Fruit fly (Drosophila melanogaster) whole organism, embryonic: ENCODE measurements around the gene unc-4.

Experiments
- Adf1 ChIP-seq: fragments of 200-800 bp; sonication (Bioruptor generic); IDR thresholded peaks from 2 replicates; pipeline ENCODE4 v1.3.6; 2022; ENCODE audit warnings: missing biosample characterization, missing genetic modification characterization
- Atf-2 ChIP-seq: fragments of 200-800 bp; sonication (Bioruptor generic); optimal IDR thresholded peaks from 2 replicates; lab custom pipeline; 2016; ENCODE audit warnings: missing biosample characterization, missing genetic modification characterization
- Bdp1 ChIP-seq: fragments of 200-800 bp; sonication (Bioruptor generic); optimal IDR thresholded peaks from 3 replicates; lab custom pipeline; 2016; ENCODE audit warnings: missing biosample characterization, missing genetic modification characterization
- CG11504 ChIP-seq: fragments of 200-800 bp; sonication (Bioruptor generic); optimal IDR thresholded peaks from 3 replicates; lab custom pipeline; 2019; ENCODE audit warnings: missing biosample characterization, mild to moderate bottlenecking, missing genetic modification characterization, moderate library complexity
- CG12744 ChIP-seq: fragments of 200-800 bp; sonication (Bioruptor generic); optimal IDR thresholded peaks from 2 replicates; lab custom pipeline; 2016; ENCODE audit warnings: missing biosample characterization, missing genetic modification characterization
- CG12942 ChIP-seq: fragments of 200-800 bp; sonication (Bioruptor generic); optimal IDR thresholded peaks from 3 replicates; lab custom pipeline; 2016; ENCODE audit warnings: missing biosample characterization, missing genetic modification characterization
- CG13123 ChIP-seq: fragments of 200-800 bp; sonication (Bioruptor generic); optimal IDR thresholded peaks from 2 replicates; lab custom pipeline; 2016; ENCODE audit warnings: missing biosample characterization, missing genetic modification characterization
- CG14965 ChIP-seq: fragments of 200-800 bp; sonication (Bioruptor generic); optimal IDR thresholded peaks from 2 replicates; lab custom pipeline; 2016; ENCODE audit warnings: missing biosample characterization, missing genetic modification characterization, borderline replicate concordance
- CG15601 ChIP-seq: fragments of 200-800 bp; sonication (Bioruptor generic); optimal IDR thresholded peaks from 3 replicates; lab custom pipeline; 2019; ENCODE audit warnings: missing biosample characterization, mild to moderate bottlenecking, missing genetic modification characterization, moderate library complexity
- CG18262 ChIP-seq: fragments of 200-800 bp; optimal IDR thresholded peaks from 3 replicates; lab custom pipeline; 2019; ENCODE audit warnings: missing biosample characterization, mild to moderate bottlenecking, missing genetic modification characterization, moderate library complexity
- CG2202 ChIP-seq: fragments of 200-800 bp; sonication (Bioruptor generic); optimal IDR thresholded peaks from 2 replicates; lab custom pipeline; 2018; ENCODE audit warnings: missing biosample characterization, mild to moderate bottlenecking, missing genetic modification characterization
- CG30431 ChIP-seq: fragments of 200-800 bp; sonication (Bioruptor generic); optimal IDR thresholded peaks from 2 replicates; lab custom pipeline; 2017; ENCODE audit warnings: missing biosample characterization, missing genetic modification characterization
- CG31388 ChIP-seq: fragments of 200-800 bp; sonication (Bioruptor generic); optimal IDR thresholded peaks from 2 replicates; lab custom pipeline; 2016; ENCODE audit warnings: missing biosample characterization, missing genetic modification characterization
- CG43689 ChIP-seq: fragments of 200-800 bp; sonication (Bioruptor generic); IDR thresholded peaks from 2 replicates; pipeline ENCODE4 v1.3.6; 2022; ENCODE audit warnings: missing biosample characterization, missing genetic modification characterization
- CG4404 ChIP-seq: fragments of 200-800 bp; sonication (Bioruptor generic); IDR thresholded peaks from 2 replicates; pipeline ENCODE4 v1.3.6; 2022; ENCODE audit warnings: missing biosample characterization, missing genetic modification characterization
- CG4617 ChIP-seq: fragments of 200-800 bp; sonication (Bioruptor generic); optimal IDR thresholded peaks from 3 replicates; lab custom pipeline; 2016; ENCODE audit warnings: missing biosample characterization, missing genetic modification characterization, borderline replicate concordance
- CG8281 ChIP-seq: fragments of 200-800 bp; sonication (Bioruptor generic); optimal IDR thresholded peaks from 2 replicates; lab custom pipeline; 2018; ENCODE audit warnings: missing biosample characterization, mild to moderate bottlenecking, missing genetic modification characterization, moderate library complexity
- Elba2 ChIP-seq: fragments of 200-800 bp; sonication (Bioruptor generic); optimal IDR thresholded peaks from 3 replicates; lab custom pipeline; 2016; ENCODE audit warnings: missing biosample characterization, missing genetic modification characterization
- Fer2 ChIP-seq: fragments of 200-800 bp; sonication (Bioruptor generic); optimal IDR thresholded peaks from 2 replicates; lab custom pipeline; 2018; ENCODE audit warnings: missing biosample characterization, mild to moderate bottlenecking, missing genetic modification characterization, moderate library complexity
- HHEX ChIP-seq: fragments of 200-800 bp; sonication (Bioruptor generic); optimal IDR thresholded peaks from 3 replicates; lab custom pipeline; 2017; ENCODE audit warnings: missing biosample characterization, mild to moderate bottlenecking, missing genetic modification characterization, missing genetic modification reagents
- Hey ChIP-seq: fragments of 200-800 bp; sonication (Bioruptor generic); optimal IDR thresholded peaks from 3 replicates; lab custom pipeline; 2018; ENCODE audit warnings: missing biosample characterization, mild to moderate bottlenecking, missing genetic modification characterization
- Hr3 ChIP-seq: fragments of 200-800 bp; sonication (Bioruptor generic); optimal IDR thresholded peaks from 3 replicates; lab custom pipeline; 2016; ENCODE audit warnings: missing biosample characterization, missing genetic modification characterization
- Oaz ChIP-seq: fragments of 200-800 bp; sonication (Bioruptor generic); IDR thresholded peaks from 2 replicates; pipeline ENCODE4 v1.3.6; 2022; ENCODE audit warnings: missing biosample characterization, missing genetic modification characterization
- PHDP ChIP-seq: fragments of 200-800 bp; sonication (Bioruptor generic); optimal IDR thresholded peaks from 3 replicates; lab custom pipeline; 2018; ENCODE audit warnings: missing biosample characterization, mild to moderate bottlenecking, missing genetic modification characterization, moderate library complexity
- Ptx1 ChIP-seq: fragments of 200-800 bp; sonication (Bioruptor generic); IDR thresholded peaks from 2 replicates; pipeline ENCODE4 v1.3.6; 2022; ENCODE audit warnings: missing biosample characterization, missing genetic modification characterization
- Sin3A ChIP-seq: fragments of >200 bp; optimal IDR thresholded peaks from 2 replicates; lab custom pipeline; 2018
- Vsx1 ChIP-seq: fragments of 200-800 bp; sonication (Bioruptor generic); optimal IDR thresholded peaks from 2 replicates; lab custom pipeline; 2017; ENCODE audit warnings: missing biosample characterization, mild to moderate bottlenecking, missing genetic modification characterization, missing genetic modification reagents
- ase ChIP-seq: fragments of 200-800 bp; sonication (Bioruptor generic); IDR thresholded peaks from 3 replicates; pipeline ENCODE4 v1.3.6; 2022; ENCODE audit warnings: missing biosample characterization, missing genetic modification characterization
- cad ChIP-seq: fragments of >200 bp; optimal IDR thresholded peaks from 2 replicates; lab custom pipeline; 2017; ENCODE audit warnings: missing biosample characterization, missing genetic modification characterization
- crol ChIP-seq: fragments of 200-800 bp; sonication (Bioruptor generic); IDR thresholded peaks from 2 replicates; pipeline ENCODE4 v1.3.6; 2022; ENCODE audit warnings: missing biosample characterization, missing genetic modification characterization
- crp ChIP-seq, 2 experiments: fragments of 200-800 bp; sonication (Bioruptor generic); optimal IDR thresholded peaks; 2 replicates in 1 of 2; 3 replicates in 1 of 2; lab custom pipeline; 2017; ENCODE audit warnings: missing biosample characterization in 2 of 2, missing genetic modification characterization in 2 of 2, mild to moderate bottlenecking in 1 of 2, moderate library complexity in 1 of 2
- cwo ChIP-seq: fragments of 200-800 bp; sonication (Bioruptor generic); optimal IDR thresholded peaks from 3 replicates; lab custom pipeline; 2017; ENCODE audit warnings: missing biosample characterization, missing genetic modification characterization, mild to moderate bottlenecking, moderate library complexity, missing genetic modification reagents
- danr ChIP-seq: fragments of 200-800 bp; sonication (Bioruptor generic); IDR thresholded peaks from 2 replicates; pipeline ENCODE4 v1.3.6; 2022; ENCODE audit warnings: missing biosample characterization, missing genetic modification characterization
- fru ChIP-seq: fragments of >200 bp; optimal IDR thresholded peaks from 2 replicates; lab custom pipeline; 2017
- gfzf ChIP-seq: fragments of 200-800 bp; sonication (Bioruptor generic); optimal IDR thresholded peaks from 2 replicates; lab custom pipeline; 2016; ENCODE audit warnings: missing biosample characterization, mild to moderate bottlenecking, missing genetic modification characterization, moderate library complexity
- hbn ChIP-seq: fragments of 200-800 bp; sonication (Bioruptor generic); IDR thresholded peaks from 2 replicates; pipeline ENCODE4 v1.3.6; 2022; ENCODE audit warnings: missing biosample characterization, missing genetic modification characterization; ENCODE audit not compliant: partially characterized antibody
- lbe ChIP-seq: fragments of 200-800 bp; sonication (Bioruptor generic); optimal IDR thresholded peaks from 2 replicates; lab custom pipeline; 2016; ENCODE audit warnings: missing biosample characterization, mild to moderate bottlenecking, missing genetic modification characterization
- lmd ChIP-seq: fragments of 200-800 bp; sonication (Bioruptor generic); IDR thresholded peaks from 2 replicates; pipeline ENCODE4 v1.3.6; 2022; ENCODE audit warnings: missing biosample characterization, missing genetic modification characterization
- luna ChIP-seq: fragments of 200-800 bp; sonication (Bioruptor generic); optimal IDR thresholded peaks from 2 replicates; lab custom pipeline; 2016; ENCODE audit warnings: missing biosample characterization, missing genetic modification characterization
- peb ChIP-seq: fragments of 200-800 bp; sonication (Bioruptor generic); IDR thresholded peaks from 2 replicates; pipeline ENCODE4 v1.3.6; 2022; ENCODE audit warnings: missing biosample characterization, missing genetic modification characterization
- ranshi ChIP-seq: fragments of 200-800 bp; sonication (Bioruptor generic); IDR thresholded peaks from 2 replicates; pipeline ENCODE4 v1.3.6; 2022; ENCODE audit warnings: missing biosample characterization, missing genetic modification characterization
- row ChIP-seq: fragments of 200-800 bp; sonication (Bioruptor generic); IDR thresholded peaks from 3 replicates; pipeline ENCODE4 v1.3.6; 2022; ENCODE audit warnings: missing biosample characterization, missing genetic modification characterization
- sc ChIP-seq, 3 experiments: fragments of >200 bp in 2 of 3; fragments of 200-800 bp in 1 of 3; sonication (Bioruptor generic) in 1 of 3; optimal IDR thresholded peaks; 2 replicates in 2 of 3; 3 replicates in 1 of 3; lab custom pipeline; 2017; ENCODE audit warnings: mild to moderate bottlenecking in 1 of 3, missing biosample characterization in 1 of 3, missing genetic modification characterization in 1 of 3, missing genetic modification reagents in 1 of 3
- sens-2 ChIP-seq: fragments of 200-800 bp; sonication (Bioruptor generic); IDR thresholded peaks from 2 replicates; pipeline ENCODE4 v1.3.6; 2022; ENCODE audit warnings: missing biosample characterization, missing genetic modification characterization
- seq ChIP-seq: fragments of 200-800 bp; sonication (Bioruptor generic); IDR thresholded peaks from 2 replicates; pipeline ENCODE4 v1.3.6; 2022; ENCODE audit warnings: missing biosample characterization, missing genetic modification characterization
- shn ChIP-seq: fragments of 200-800 bp; sonication (Bioruptor generic); optimal IDR thresholded peaks from 3 replicates; lab custom pipeline; 2016; ENCODE audit warnings: missing biosample characterization, missing genetic modification characterization
- slbo ChIP-seq: fragments of 200-800 bp; sonication (Bioruptor generic); IDR thresholded peaks from 2 replicates; pipeline ENCODE4 v1.3.6; 2022; ENCODE audit warnings: missing biosample characterization, missing genetic modification characterization
- stc ChIP-seq: fragments of 200-800 bp; sonication (Bioruptor generic); IDR thresholded peaks from 2 replicates; pipeline ENCODE4 v1.3.6; 2022; ENCODE audit warnings: missing biosample characterization, missing genetic modification characterization
- toy ChIP-seq: fragments of 200-800 bp; sonication (Bioruptor generic); IDR thresholded peaks from 2 replicates; pipeline ENCODE4 v1.3.6; 2022; ENCODE audit warnings: missing biosample characterization, missing genetic modification characterization
- zen ChIP-seq: fragments of 200-800 bp; sonication (Bioruptor generic); optimal IDR thresholded peaks from 3 replicates; lab custom pipeline; 2018; ENCODE audit warnings: missing biosample characterization, mild to moderate bottlenecking, missing genetic modification characterization, moderate library complexity

The unc-4 gene

dm6 chrX:17826807-17827703 is 58.7 kb downstream of the unc-4 start, which contains the start of gene Socs16D (continued):
- TF ChIP-seq cad (GFP tag; lab: Kevin White, UChicago) = no peak
- TF ChIP-seq CG43689 (GFP tag; lab: Robert Waterston, UW) = no peak
- no peak for TF ChIP-seq shn (GFP tag; lab: Kevin White, UChicago)
- peak; percentile 62 for TF ChIP-seq zen
- TF ChIP-seq CG14965 (GFP tag; lab: Kevin White, UChicago) = no peak
- TF ChIP-seq CG13123 (GFP tag; lab: Kevin White, UChicago) = no peak
- no peak for TF ChIP-seq CG31388 (GFP tag; lab: Kevin White, UChicago)
- no peak for TF ChIP-seq Hey
- peak; percentile 100 for TF ChIP-seq CG15601
- TF ChIP-seq slbo (GFP tag; lab: Robert Waterston, UW) = peak; percentile 53; the same call in 1 of the 2 replicates
- TF ChIP-seq crol (GFP tag; lab: Robert Waterston, UW) = peak; percentile 65
- TF ChIP-seq Oaz (GFP tag; lab: Robert Waterston, UW) = peak; percentile 24; the same call in 1 of the 2 replicates
- TF ChIP-seq Atf-2 (GFP tag; lab: Kevin White, UChicago) = no peak
- TF ChIP-seq Bdp1 (GFP tag; lab: Kevin White, UChicago) = no peak
- TF ChIP-seq CG18262 (tag; lab: Kevin White, UChicago) = no peak
- TF ChIP-seq ase (GFP tag; lab: Robert Waterston, UW) = no peak
- no peak for TF ChIP-seq CG4404
- no peak for TF ChIP-seq CG30431 (GFP tag; lab: Kevin White, UChicago)
- no peak for TF ChIP-seq CG8281
- no peak for TF ChIP-seq fru (lab: Kevin White, UChicago)
- peak; percentile 99 for TF ChIP-seq Elba2 (GFP tag; lab: Kevin White, UChicago)
- TF ChIP-seq row (GFP tag; lab: Robert Waterston, UW) = peak; percentile 66
- no peak for TF ChIP-seq sens-2
- no peak for TF ChIP-seq seq (GFP tag; lab: Robert Waterston, UW)
- TF ChIP-seq CG12942 (GFP tag; lab: Kevin White, UChicago) = peak; percentile 8
- no peak for TF ChIP-seq sc (optimal IDR thresholded peaks at IDR 0.05; lab: Kevin White, UChicago)
- TF ChIP-seq sc (GFP tag; optimal IDR thresholded peaks at IDR 0.05; lab: Kevin White, UChicago) = no peak
- no peak for TF ChIP-seq Vsx1 (GFP tag; lab: Kevin White, UChicago)
- peak; percentile 1 for TF ChIP-seq CG12744 (GFP tag; lab: Kevin White, UChicago)
- peak; percentile 20 for TF ChIP-seq lbe
- no peak for TF ChIP-seq stc (GFP tag; lab: Robert Waterston, UW)
- TF ChIP-seq Fer2 (tag; lab: Kevin White, UChicago) = no peak
- peak; percentile 34 for TF ChIP-seq CG11504 (tag; lab: Kevin White, UChicago)
- peak; percentile 29; the same call in 1 of the 2 replicates for TF ChIP-seq lmd (GFP tag; lab: Robert Waterston, UW)
- peak; percentile 35; the same call in 1 of the 2 replicates for TF ChIP-seq Ptx1 (GFP tag; lab: Robert Waterston, UW)
- TF ChIP-seq HHEX = no peak
- TF ChIP-seq Sin3A = peak; percentile 68
- peak; percentile 7 for TF ChIP-seq Hr3 (GFP tag; lab: Kevin White, UChicago)
- TF ChIP-seq peb = no peak
- peak; percentile 25 for TF ChIP-seq luna (GFP tag; lab: Kevin White, UChicago)
- TF ChIP-seq crp (GFP tag; optimal IDR thresholded peaks at IDR 0.05; lab: Kevin White, UChicago) = peak in 1 of 2 experiments; percentile 16
- no peak for TF ChIP-seq toy (GFP tag; lab: Robert Waterston, UW)
- peak; percentile 96 for TF ChIP-seq hbn (GFP tag; lab: Robert Waterston, UW)
- no peak for TF ChIP-seq CG2202
- no peak for TF ChIP-seq danr (GFP tag; lab: Robert Waterston, UW)
- TF ChIP-seq ranshi = no peak
- TF ChIP-seq cwo (GFP tag; lab: Kevin White, UChicago) = peak; percentile 23
- peak; percentile 74 for TF ChIP-seq CG4617 (GFP tag; lab: Kevin White, UChicago)
- TF ChIP-seq gfzf (GFP tag; lab: Kevin White, UChicago) = peak; percentile 43
- peak; percentile 17 for TF ChIP-seq PHDP (tag; lab: Kevin White, UChicago)
- no peak for TF ChIP-seq Adf1 (GFP tag; lab: Robert Waterston, UW)
